Worm (Caenorhabditis elegans): ENCODE data around the gene srlf-33.

DNA sequence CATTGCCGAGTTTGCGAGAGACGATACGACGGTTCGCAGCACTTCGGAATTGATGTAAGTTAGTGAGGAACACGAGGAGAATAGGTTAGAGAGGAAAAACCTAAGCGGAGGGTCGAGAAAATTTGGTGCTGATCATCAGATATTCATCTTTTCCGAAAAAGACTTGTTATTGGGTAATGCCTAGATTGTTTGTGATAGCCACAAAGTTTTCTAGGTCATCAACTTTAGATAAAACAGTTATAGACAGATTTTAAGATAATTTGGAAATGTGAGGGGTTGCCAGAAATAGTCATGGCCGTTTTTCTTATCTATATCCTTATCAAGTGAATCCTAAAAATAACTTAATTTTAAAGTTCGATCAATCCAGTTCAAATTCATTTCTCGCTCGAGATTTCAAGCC lies 24.8 kb downstream of the srlf-33 start:
- TF ChIP-seq him-1 (tag; optimal IDR thresholded peaks at IDR 0.05) (no peak), W03F9.2 (tag; optimal IDR thresholded peaks at IDR 0.05) (no peak), dao-5 (tag; optimal IDR thresholded peaks at IDR 0.05) (no peak)
